Fruit fly (Drosophila melanogaster) S2 (cell line): Measurements from ENCODE around the gene Dph1.

Source experiments
- CG8478 ChIP-seq: fragments of >200 bp; optimal IDR thresholded peaks from 2 replicates; lab custom pipeline; 2018
- CTCF ChIP-seq, 2 experiments: fragments of >200 bp; optimal IDR thresholded peaks; 2 replicates each; lab custom pipeline; 2018

DNA sequence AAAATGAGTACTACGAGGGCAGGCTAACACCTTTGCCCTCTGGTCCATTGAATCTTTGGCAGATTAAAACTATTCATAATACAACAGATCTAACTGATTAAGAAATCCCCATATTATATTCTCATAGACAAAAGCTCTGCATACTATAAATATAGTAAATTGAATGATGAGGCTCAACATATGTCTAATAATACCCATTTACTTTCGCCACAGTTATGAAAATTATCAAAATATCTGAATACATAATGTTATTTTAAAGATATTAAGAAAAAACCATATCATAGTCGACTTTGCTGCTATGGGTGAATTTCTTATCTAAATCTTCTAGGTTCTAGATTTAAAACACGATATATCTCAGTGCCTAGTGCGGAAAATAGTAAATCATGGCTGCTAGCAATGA is 35.1 kb upstream of the Dph1 start, which contains the start of gene CG32087:
- TF ChIP-seq CG8478 (lab: Kevin White, UChicago) (no peak), CTCF (optimal IDR thresholded peaks at IDR 0.05; lab: Kevin White, UChicago) (no peak)
